Worm (Caenorhabditis elegans) whole organism, late embryonic: Measurements from ENCODE around the gene ztf-30.

Experiments
- T23F11.4 ChIP-seq: fragments of 200-800 bp; sonication (Bioruptor generic); optimal IDR thresholded peaks from 2 replicates; lab custom pipeline; 2018; ENCODE audit warnings: mild to moderate bottlenecking, missing genetic modification characterization, missing compliant biosample characterization
- ceh-2 ChIP-seq: sonication (generic microtip); optimal IDR thresholded peaks from 2 replicates; lab custom pipeline; 2016; ENCODE audit warnings: missing genotype, missing genetic modification characterization, missing compliant biosample characterization
- dve-1 ChIP-seq: sonication (generic microtip); optimal IDR thresholded peaks from 2 replicates; lab custom pipeline; 2017; ENCODE audit warnings: antibody characterized with exemption, mild to moderate bottlenecking, missing genetic modification characterization, missing compliant biosample characterization
- fax-1 ChIP-seq: sonication (generic microtip); optimal IDR thresholded peaks from 2 replicates; lab custom pipeline; 2016; ENCODE audit warnings: missing genotype, missing genetic modification characterization, missing compliant biosample characterization
- fkh-10 ChIP-seq: fragments of 150-350 bp; optimal IDR thresholded peaks from 2 replicates; lab custom pipeline; 2014; ENCODE audit warnings: missing biosample characterization, missing genetic modification reagents, missing genetic modification characterization
- hlh-30 ChIP-seq: sonication (generic microtip); optimal IDR thresholded peaks from 2 replicates; lab custom pipeline; 2017; ENCODE audit warnings: antibody characterized with exemption, missing genetic modification characterization, missing compliant biosample characterization; ENCODE audit not compliant: insufficient read depth
- lin-11 ChIP-seq: fragments of 200-800 bp; sonication (Bioruptor generic); optimal IDR thresholded peaks from 2 replicates; lab custom pipeline; 2018; ENCODE audit warnings: mild to moderate bottlenecking, missing genetic modification characterization, missing compliant biosample characterization
- nhr-11 ChIP-seq: fragments of 150-350 bp; optimal IDR thresholded peaks from 2 replicates; lab custom pipeline; 2014; ENCODE audit warnings: missing biosample characterization, missing genetic modification characterization
- pag-3 ChIP-seq: sonication (generic microtip); optimal IDR thresholded peaks from 2 replicates; lab custom pipeline; 2016; ENCODE audit warnings: missing compliant biosample characterization, missing genetic modification characterization, borderline replicate concordance
- pha-4 ChIP-seq: fragments of 150-350 bp; optimal IDR thresholded peaks from 2 replicates; lab custom pipeline; 2018; ENCODE audit warnings: missing biosample characterization, missing genetic modification reagents, missing genetic modification characterization
- rnt-1 ChIP-seq: sonication (generic microtip); optimal IDR thresholded peaks from 2 replicates; lab custom pipeline; 2016; ENCODE audit warnings: missing genetic modification characterization, missing compliant biosample characterization

ce11 chrIII:8560398-8560797 is 37.3 kb downstream of the ztf-30 start:
- TF ChIP-seq lin-11 (tag; lab: Kevin White, UChicago) (no peak), rnt-1 (tag; lab: Kevin White, UChicago) (no peak), T23F11.4 (no peak), fax-1 (tag; lab: Kevin White, UChicago) (no peak), pha-4 (no peak), ceh-2 (no peak), hlh-30 (tag; lab: Kevin White, UChicago) (no peak), fkh-10 (GFP tag; lab: Kevin White, UChicago) (no peak), pag-3 (tag; lab: Kevin White, UChicago) (no peak), nhr-11 (tag; lab: Kevin White, UChicago) (no peak), dve-1 (tag; lab: Kevin White, UChicago) (no peak)
